Worm (Caenorhabditis elegans) whole organism, L2 larva: ENCODE results near the gene ugt-16.

Experiments used
- mdl-1 ChIP-seq, 2 experiments: fragments of 150-350 bp in 1 of 2; sonication (generic microtip) in 1 of 2; optimal IDR thresholded peaks; 2 replicates each; lab custom pipeline; 2017; ENCODE audit warnings: missing biosample characterization in 2 of 2, missing genetic modification characterization in 2 of 2
- skn-1 ChIP-seq: sonication (generic microtip); optimal IDR thresholded peaks from 2 replicates; lab custom pipeline; 2017; ENCODE audit warnings: missing biosample characterization, missing genetic modification characterization
- unc-62 ChIP-seq: fragments of 150-350 bp; optimal IDR thresholded peaks from 2 replicates; lab custom pipeline; 2014; ENCODE audit warnings: missing biosample characterization, missing genetic modification reagents, missing genetic modification characterization

DNA sequence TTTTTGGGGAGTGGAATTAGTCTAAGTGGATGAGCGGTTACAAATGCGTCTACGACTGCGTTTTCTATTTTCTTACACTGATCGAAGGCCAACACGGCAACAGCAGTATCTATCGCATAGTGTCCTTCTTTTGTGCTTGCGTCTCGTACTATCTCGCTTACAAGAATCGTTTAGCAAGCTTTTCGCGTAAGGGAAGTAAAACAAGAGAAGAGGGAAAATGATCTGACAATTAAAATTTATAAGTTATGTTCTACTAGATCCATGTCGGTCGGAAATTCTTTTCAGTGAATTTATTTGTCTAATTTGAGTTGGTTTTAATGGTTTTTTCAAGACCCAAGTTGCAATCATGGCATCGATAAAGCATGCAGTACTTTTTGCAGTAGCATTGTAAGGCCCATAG is 37.8 kb upstream of the ugt-16 start, which contains the start of gene fkb-4:
- TF ChIP-seq mdl-1 (tag; optimal IDR thresholded peaks at IDR 0.05; lab: Kevin White, UChicago) = no peak
- no peak for TF ChIP-seq unc-62
- TF ChIP-seq skn-1 (tag; lab: Kevin White, UChicago) = no peak
